Worm (Caenorhabditis elegans) whole organism, early embryonic: ENCODE results near the gene cln-3.1.

Source experiments
- ama-1 ChIP-seq: fragments of 150-350 bp; optimal IDR thresholded peaks from 2 replicates; lab custom pipeline; 2014
- hmg-4 ChIP-seq: fragments of 200-800 bp; sonication (Bioruptor generic); optimal IDR thresholded peaks from 2 replicates; lab custom pipeline; 2018; ENCODE audit warnings: mild to moderate bottlenecking, missing genetic modification characterization, missing compliant biosample characterization

- TF ChIP-seq hmg-4 (GFP tag; lab: Kevin White, UChicago) (no peak), ama-1 (lab: Kevin White, UChicago) (no peak)
These were observed 2.4 kb downstream of the cln-3.1 start, which contains the start of gene F07B10.4 for ce11 chrV:11263025-11263424.
